Fruit fly (Drosophila melanogaster) whole organism, prepupa: ENCODE results near the gene CG14931.
A peak's percentile ranks its signal among the peaks of the same experiment; 100 is the strongest.

Experiments used
- Blimp-1 ChIP-seq: fragments of 200-800 bp; sonication (Bioruptor generic); optimal IDR thresholded peaks from 3 replicates; lab custom pipeline; 2017; ENCODE audit warnings: missing biosample characterization, missing genetic modification characterization, mild to moderate bottlenecking, moderate library complexity, missing genetic modification reagents
- CG10631 ChIP-seq: fragments of 200-800 bp; sonication (Bioruptor generic); optimal IDR thresholded peaks from 2 replicates; lab custom pipeline; 2016; ENCODE audit warnings: missing biosample characterization, missing genetic modification characterization
- CG10669 ChIP-seq: fragments of 200-800 bp; sonication (Bioruptor generic); optimal IDR thresholded peaks from 3 replicates; lab custom pipeline; 2018; ENCODE audit warnings: missing biosample characterization, mild to moderate bottlenecking, missing genetic modification characterization, moderate library complexity
- CG11294 ChIP-seq: fragments of 200-800 bp; sonication (Bioruptor generic); IDR thresholded peaks from 2 replicates; pipeline ENCODE4 v1.3.6; 2022; ENCODE audit warnings: missing biosample characterization, missing genetic modification characterization
- CG11762 ChIP-seq: fragments of 200-800 bp; sonication (Bioruptor generic); optimal IDR thresholded peaks from 3 replicates; lab custom pipeline; 2016; ENCODE audit warnings: missing biosample characterization, missing genetic modification characterization; ENCODE audit not compliant: insufficient read depth
- CG15336 ChIP-seq: fragments of 200-800 bp; sonication (Bioruptor generic); IDR thresholded peaks from 2 replicates; pipeline ENCODE4 v1.3.6; 2022; ENCODE audit warnings: missing biosample characterization, missing genetic modification characterization
- CG1621 ChIP-seq: fragments of 200-800 bp; sonication (Bioruptor generic); optimal IDR thresholded peaks from 3 replicates; lab custom pipeline; 2018; ENCODE audit warnings: missing biosample characterization, mild to moderate bottlenecking, missing genetic modification characterization
- CG3032 ChIP-seq: fragments of 200-800 bp; optimal IDR thresholded peaks from 2 replicates; lab custom pipeline; 2019; ENCODE audit warnings: missing biosample characterization, mild to moderate bottlenecking, missing genetic modification characterization, moderate library complexity
- CG31627 ChIP-seq: fragments of 200-800 bp; sonication (Bioruptor generic); optimal IDR thresholded peaks from 3 replicates; lab custom pipeline; 2016; ENCODE audit warnings: missing biosample characterization, missing genetic modification characterization
- CG32006 ChIP-seq: fragments of 200-800 bp; sonication (Bioruptor generic); optimal IDR thresholded peaks from 3 replicates; lab custom pipeline; 2017; ENCODE audit warnings: missing biosample characterization, mild to moderate bottlenecking, missing genetic modification characterization
- CG3919 ChIP-seq: fragments of 200-800 bp; sonication (Bioruptor generic); optimal IDR thresholded peaks from 3 replicates; lab custom pipeline; 2016; ENCODE audit warnings: missing biosample characterization, missing genetic modification characterization
- CG6163 ChIP-seq: fragments of 200-800 bp; sonication (Bioruptor generic); IDR thresholded peaks from 3 replicates; pipeline ENCODE4 v1.3.6; 2022; ENCODE audit warnings: missing biosample characterization, missing genetic modification characterization
- CG6808 ChIP-seq: fragments of 200-800 bp; sonication (Bioruptor generic); optimal IDR thresholded peaks from 3 replicates; lab custom pipeline; 2017; ENCODE audit warnings: missing biosample characterization, missing genetic modification characterization, mild to moderate bottlenecking, moderate library complexity, missing genetic modification reagents
- CG7368 ChIP-seq: fragments of 200-800 bp; sonication (Bioruptor generic); optimal IDR thresholded peaks from 3 replicates; lab custom pipeline; 2016; ENCODE audit warnings: missing biosample characterization, missing genetic modification characterization
- CG8119 ChIP-seq: fragments of 200-800 bp; sonication (Bioruptor generic); IDR thresholded peaks from 3 replicates; pipeline ENCODE4 v1.3.6; 2022; ENCODE audit warnings: missing biosample characterization, missing genetic modification characterization
- CG8319 ChIP-seq: fragments of 200-800 bp; sonication (Bioruptor generic); optimal IDR thresholded peaks from 3 replicates; lab custom pipeline; 2016; ENCODE audit warnings: missing biosample characterization, missing genetic modification characterization
- CG8632 ChIP-seq: fragments of 200-800 bp; sonication (Bioruptor generic); optimal IDR thresholded peaks from 3 replicates; lab custom pipeline; 2016; ENCODE audit warnings: missing biosample characterization, missing genetic modification characterization
- CG9139 ChIP-seq: fragments of 200-800 bp; sonication (Bioruptor generic); optimal IDR thresholded peaks from 3 replicates; lab custom pipeline; 2017; ENCODE audit warnings: missing biosample characterization, mild to moderate bottlenecking, missing genetic modification characterization
- Eip75B ChIP-seq: fragments of 200-800 bp; sonication (Bioruptor generic); optimal IDR thresholded peaks from 3 replicates; lab custom pipeline; 2016; ENCODE audit warnings: missing biosample characterization, missing genetic modification characterization
- Eip93F ChIP-seq: fragments of 200-800 bp; sonication (Bioruptor generic); optimal IDR thresholded peaks from 2 replicates; lab custom pipeline; 2016; ENCODE audit warnings: missing biosample characterization, mild to moderate bottlenecking, missing genetic modification characterization
- Ets21C ChIP-seq: fragments of 200-800 bp; sonication (Bioruptor generic); optimal IDR thresholded peaks from 3 replicates; lab custom pipeline; 2016; ENCODE audit warnings: missing biosample characterization, missing genetic modification characterization
- Hr39 ChIP-seq: fragments of 200-800 bp; sonication (Bioruptor generic); optimal IDR thresholded peaks from 2 replicates; lab custom pipeline; 2016; ENCODE audit warnings: missing biosample characterization, missing genetic modification characterization
- Hr4 ChIP-seq: fragments of 200-800 bp; sonication (Bioruptor generic); optimal IDR thresholded peaks from 3 replicates; lab custom pipeline; 2016; ENCODE audit warnings: missing biosample characterization, missing genetic modification characterization
- Met ChIP-seq: fragments of 200-800 bp; sonication (Bioruptor generic); optimal IDR thresholded peaks from 3 replicates; lab custom pipeline; 2016; ENCODE audit warnings: missing biosample characterization, missing genetic modification characterization
- Smox ChIP-seq: fragments of 200-800 bp; sonication (Bioruptor generic); optimal IDR thresholded peaks from 3 replicates; lab custom pipeline; 2016; ENCODE audit warnings: missing biosample characterization, missing genetic modification characterization
- achi ChIP-seq: fragments of 200-800 bp; sonication (Bioruptor generic); optimal IDR thresholded peaks from 3 replicates; lab custom pipeline; 2016; ENCODE audit warnings: missing biosample characterization, missing genetic modification characterization
- acj6 ChIP-seq: fragments of 200-800 bp; sonication (Bioruptor generic); optimal IDR thresholded peaks from 3 replicates; lab custom pipeline; 2016; ENCODE audit warnings: missing biosample characterization, missing genetic modification characterization
- cyc ChIP-seq: fragments of 200-800 bp; sonication (Bioruptor generic); optimal IDR thresholded peaks from 3 replicates; lab custom pipeline; 2016; ENCODE audit warnings: missing biosample characterization, missing genetic modification characterization
- dac ChIP-seq: fragments of 200-800 bp; sonication (Bioruptor generic); optimal IDR thresholded peaks from 2 replicates; lab custom pipeline; 2017; ENCODE audit warnings: missing biosample characterization, mild to moderate bottlenecking, missing genetic modification characterization
- dsx ChIP-seq: fragments of 200-800 bp; optimal IDR thresholded peaks from 3 replicates; lab custom pipeline; 2019; ENCODE audit warnings: missing biosample characterization, mild to moderate bottlenecking, missing genetic modification characterization, moderate library complexity; ENCODE audit not compliant: poor library complexity, severe bottlenecking
- fd59A ChIP-seq: fragments of 200-800 bp; sonication (Bioruptor generic); optimal IDR thresholded peaks from 2 replicates; lab custom pipeline; 2017; ENCODE audit warnings: missing biosample characterization, mild to moderate bottlenecking, missing genetic modification characterization, missing genetic modification reagents
- fd85E ChIP-seq: fragments of 200-800 bp; sonication (Bioruptor generic); optimal IDR thresholded peaks from 3 replicates; lab custom pipeline; 2016; ENCODE audit warnings: missing biosample characterization, missing genetic modification characterization
- fkh ChIP-seq: fragments of 200-800 bp; sonication (Bioruptor generic); optimal IDR thresholded peaks from 3 replicates; lab custom pipeline; 2017; ENCODE audit warnings: missing biosample characterization, mild to moderate bottlenecking, missing genetic modification characterization, moderate library complexity
- net ChIP-seq: fragments of 200-800 bp; sonication (Bioruptor generic); optimal IDR thresholded peaks from 3 replicates; lab custom pipeline; 2016; ENCODE audit warnings: missing biosample characterization, missing genetic modification characterization
- salr ChIP-seq, 2 experiments: fragments of 200-800 bp; sonication (Bioruptor generic); optimal IDR thresholded peaks; 3 replicates each; lab custom pipeline; 2016 to 2018; ENCODE audit warnings: missing biosample characterization in 2 of 2, missing genetic modification characterization in 2 of 2, mild to moderate bottlenecking in 1 of 2
- topi ChIP-seq: fragments of 200-800 bp; sonication (Bioruptor generic); optimal IDR thresholded peaks from 3 replicates; lab custom pipeline; 2016; ENCODE audit warnings: missing biosample characterization, missing genetic modification characterization
- vri ChIP-seq: fragments of 200-800 bp; sonication (Bioruptor generic); optimal IDR thresholded peaks from 3 replicates; lab custom pipeline; 2016; ENCODE audit warnings: missing biosample characterization, mild to moderate bottlenecking, missing genetic modification characterization

The CG14931 gene

dm6 chr2L:11754402-11754801 lies 33.7 kb upstream of the CG14931 start, which contains the start of gene Sfp33A1:
Gene Sfp33A1, minus strand, starts transcription at chr2L:11754502.
- TF ChIP-seq CG11294 (GFP tag; lab: Robert Waterston, UW) = no peak
- no peak for TF ChIP-seq achi (GFP tag; lab: Kevin White, UChicago)
- TF ChIP-seq CG6163 (GFP tag; lab: Robert Waterston, UW) = no peak
- no peak for TF ChIP-seq vri

- TF ChIP-seq CG11762 (no peak), CG15336 (GFP tag; lab: Robert Waterston, UW) (no peak), Smox (GFP tag; lab: Kevin White, UChicago) (no peak)
- TF ChIP-seq, all 60 proteins: peak for 0
These were observed 1.6 kb downstream of the CG14931 start, which contains the start of gene CG14932 for dm6 chr2L:11789690-11790089. Gene CG14932, plus strand, starts transcription at chr2L:11789919.

dm6 chr2L:11792265-11792664 lies 4.1 kb downstream of the CG14931 start, which contains the start of gene Tsp33B:
Gene Tsp33B, minus strand, starts transcription at chr2L:11792365.
- TF ChIP-seq CG6808 (GFP tag; lab: Kevin White, UChicago) = no peak
- no peak for TF ChIP-seq CG32006
- no peak for TF ChIP-seq CG9139 (GFP tag; lab: Kevin White, UChicago)

- TF ChIP-seq CG1621 (tag; lab: Kevin White, UChicago) (no peak), vri (no peak), CG8119 (GFP tag; lab: Robert Waterston, UW) (no peak), CG9139 (GFP tag; lab: Kevin White, UChicago) (no peak), cyc (no peak), CG6163 (GFP tag; lab: Robert Waterston, UW) (no peak), CG10631 (GFP tag; lab: Kevin White, UChicago) (no peak), CG3032 (tag; lab: Kevin White, UChicago) (no peak), achi (GFP tag; lab: Kevin White, UChicago) (no peak), dac (GFP tag; lab: Kevin White, UChicago) (no peak), CG7368 (no peak), CG15336 (GFP tag; lab: Robert Waterston, UW) (no peak), Smox (GFP tag; lab: Kevin White, UChicago) (no peak), CG10669 (GFP tag; lab: Kevin White, UChicago) (no peak), Ets21C (GFP tag; lab: Kevin White, UChicago) (no peak), Eip75B (GFP tag; lab: Kevin White, UChicago) (no peak), Eip93F (no peak), CG8319 (GFP tag; lab: Kevin White, UChicago) (no peak)
These were observed 5.9 kb downstream of the CG14931 start, which contains the start of gene CG14937 for dm6 chr2L:11793986-11794385. Gene CG14937, minus strand, starts transcription at chr2L:11794086.

- TF ChIP-seq CG11762 = no peak
These were observed 9.0 kb downstream of the CG14931 start for dm6 chr2L:11797127-11797526.

DNA sequence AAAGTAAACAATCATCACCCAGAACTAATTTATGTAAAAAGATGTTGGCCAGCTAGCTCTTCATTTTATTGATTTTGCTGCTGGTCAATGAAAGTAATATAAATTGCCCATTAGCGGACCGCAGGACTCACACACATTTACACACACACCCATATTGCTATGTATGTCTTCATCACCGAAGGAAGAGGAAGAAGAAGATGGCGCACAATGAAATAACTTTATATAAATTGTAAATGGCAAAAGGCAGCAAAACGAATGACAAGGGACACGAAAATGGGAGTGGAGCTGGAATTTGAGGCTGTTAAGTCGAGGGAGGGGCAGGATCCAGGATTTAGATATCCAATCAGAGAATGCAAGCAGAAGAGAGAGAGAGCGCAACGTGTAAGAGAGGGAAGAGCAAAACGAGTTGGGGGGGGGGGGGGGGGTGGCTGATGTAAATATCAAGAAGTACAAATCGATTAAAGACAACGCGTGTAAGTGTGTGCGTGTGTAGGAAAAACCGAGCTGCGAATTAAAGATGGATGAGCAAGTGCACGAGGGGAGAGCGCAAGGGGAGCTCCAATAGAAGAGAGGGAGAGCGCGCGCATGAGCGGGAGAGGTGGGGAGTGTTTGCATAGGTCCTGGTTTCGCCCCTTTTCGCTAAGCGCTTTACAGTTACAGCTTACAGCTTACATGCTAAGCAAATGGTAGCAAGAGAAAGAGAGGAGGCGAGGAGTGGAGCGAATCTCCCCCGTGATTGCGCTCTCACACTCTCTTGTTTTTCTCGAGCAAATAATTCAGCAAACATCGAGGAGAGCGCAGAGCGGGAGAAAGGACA lies 16.3 kb downstream of the CG14931 start:
- TF ChIP-seq achi (GFP tag; lab: Kevin White, UChicago) = no peak
- TF ChIP-seq fd85E (GFP tag; lab: Kevin White, UChicago) = no peak
- TF ChIP-seq CG32006 = peak; percentile 12
- peak; percentile 24 for TF ChIP-seq CG3919 (GFP tag; lab: Kevin White, UChicago)
- TF ChIP-seq CG10631 (GFP tag; lab: Kevin White, UChicago) = no peak
- no peak for TF ChIP-seq fd59A (GFP tag; lab: Kevin White, UChicago)
- TF ChIP-seq Hr4 (GFP tag; lab: Kevin White, UChicago) = no peak
- no peak for TF ChIP-seq CG10669 (GFP tag; lab: Kevin White, UChicago)
- TF ChIP-seq vri = no peak
- TF ChIP-seq net (GFP tag; lab: Kevin White, UChicago) = no peak
- no peak for TF ChIP-seq topi (GFP tag; lab: Kevin White, UChicago)
- peak; percentile 6 for TF ChIP-seq CG9139 (GFP tag; lab: Kevin White, UChicago)
- TF ChIP-seq cyc = no peak
- TF ChIP-seq dsx = peak; percentile 32
- no peak for TF ChIP-seq fkh (GFP tag; lab: Kevin White, UChicago)
- TF ChIP-seq Hr39 (GFP tag; lab: Kevin White, UChicago) = no peak
- TF ChIP-seq CG8319 (GFP tag; lab: Kevin White, UChicago) = no peak
- TF ChIP-seq CG31627 (GFP tag; lab: Kevin White, UChicago) = no peak
- TF ChIP-seq CG8632 (GFP tag; lab: Kevin White, UChicago) = no peak
- no peak for TF ChIP-seq Ets21C (GFP tag; lab: Kevin White, UChicago)
- TF ChIP-seq CG6163 (GFP tag; lab: Robert Waterston, UW) = no peak
- no peak for TF ChIP-seq Blimp-1 (GFP tag; lab: Kevin White, UChicago)
- no peak for TF ChIP-seq acj6 (GFP tag; lab: Kevin White, UChicago)
- TF ChIP-seq CG3032 (tag; lab: Kevin White, UChicago) = no peak
- TF ChIP-seq Met (GFP tag; lab: Kevin White, UChicago) = no peak
- no peak for TF ChIP-seq salr (GFP tag; optimal IDR thresholded peaks at IDR 0.05; lab: Kevin White, UChicago)
